Fruit fly (Drosophila melanogaster) whole organism, embryonic: ENCODE results near the gene CG33158.

Experiments
- Asciz ChIP-seq: fragments of 200-800 bp; sonication (Bioruptor generic); optimal IDR thresholded peaks from 2 replicates; lab custom pipeline; 2017; ENCODE audit warnings: missing biosample characterization, mild to moderate bottlenecking, missing genetic modification characterization, missing genetic modification reagents
- CG12391 ChIP-seq: fragments of 200-800 bp; sonication (Bioruptor generic); optimal IDR thresholded peaks from 3 replicates; lab custom pipeline; 2018; ENCODE audit warnings: missing biosample characterization, mild to moderate bottlenecking, missing genetic modification characterization, moderate library complexity
- CG12942 ChIP-seq: fragments of 200-800 bp; sonication (Bioruptor generic); optimal IDR thresholded peaks from 3 replicates; lab custom pipeline; 2016; ENCODE audit warnings: missing biosample characterization, missing genetic modification characterization
- CG13624 ChIP-seq: fragments of 200-800 bp; sonication (Bioruptor generic); optimal IDR thresholded peaks from 2 replicates; lab custom pipeline; 2016; ENCODE audit warnings: missing biosample characterization, missing genetic modification characterization
- CG14860 ChIP-seq: fragments of 200-800 bp; sonication (Bioruptor generic); IDR thresholded peaks from 3 replicates; pipeline ENCODE4 v1.3.6; 2022; ENCODE audit warnings: missing biosample characterization, missing genetic modification characterization; ENCODE audit not compliant: partially characterized antibody
- CG15514 ChIP-seq: fragments of 200-800 bp; sonication (Bioruptor generic); optimal IDR thresholded peaks from 3 replicates; lab custom pipeline; 2017; ENCODE audit warnings: missing biosample characterization, missing genetic modification characterization, mild to moderate bottlenecking, moderate library complexity, missing genetic modification reagents
- CG1832 ChIP-seq: fragments of 200-800 bp; sonication (Bioruptor generic); optimal IDR thresholded peaks from 2 replicates; lab custom pipeline; 2017; ENCODE audit warnings: missing biosample characterization, mild to moderate bottlenecking, missing genetic modification characterization, inconsistent platforms
- CG18619 ChIP-seq: fragments of 200-800 bp; sonication (Bioruptor generic); optimal IDR thresholded peaks from 3 replicates; lab custom pipeline; 2017; ENCODE audit warnings: missing biosample characterization, mild to moderate bottlenecking, missing genetic modification characterization
- CG2875 ChIP-seq: fragments of 200-800 bp; sonication (Bioruptor generic); optimal IDR thresholded peaks from 2 replicates; lab custom pipeline; 2017; ENCODE audit warnings: missing biosample characterization, mild to moderate bottlenecking, missing genetic modification characterization, missing genetic modification reagents
- CG33213 ChIP-seq: fragments of 200-800 bp; sonication (Bioruptor generic); optimal IDR thresholded peaks from 3 replicates; lab custom pipeline; 2016; ENCODE audit warnings: missing biosample characterization, missing genetic modification characterization
- CG6654 ChIP-seq: fragments of 200-800 bp; sonication (Bioruptor generic); optimal IDR thresholded peaks from 2 replicates; lab custom pipeline; 2017; ENCODE audit warnings: missing biosample characterization, mild to moderate bottlenecking, missing genetic modification characterization
- CG7271 ChIP-seq: fragments of 200-800 bp; sonication (Bioruptor generic); optimal IDR thresholded peaks from 2 replicates; lab custom pipeline; 2018; ENCODE audit warnings: missing biosample characterization, mild to moderate bottlenecking, missing genetic modification characterization, moderate library complexity
- CG8944 ChIP-seq: fragments of 200-800 bp; sonication (Bioruptor generic); optimal IDR thresholded peaks from 3 replicates; lab custom pipeline; 2016; ENCODE audit warnings: missing biosample characterization, missing genetic modification characterization
- D19B ChIP-seq: fragments of 200-800 bp; sonication (Bioruptor generic); optimal IDR thresholded peaks from 2 replicates; lab custom pipeline; 2017; ENCODE audit warnings: missing biosample characterization, mild to moderate bottlenecking, missing genetic modification characterization
- Dll ChIP-seq: fragments of 200-800 bp; sonication (Bioruptor generic); IDR thresholded peaks from 4 replicates; pipeline ENCODE4 v1.3.6; 2022; ENCODE audit warnings: missing biosample characterization, missing genetic modification characterization; ENCODE audit not compliant: partially characterized antibody
- Doc2 ChIP-seq: fragments of 200-800 bp; sonication (Bioruptor generic); IDR thresholded peaks from 2 replicates; pipeline ENCODE4 v1.3.6; 2022; ENCODE audit warnings: missing biosample characterization, missing genetic modification characterization
- H15 ChIP-seq: fragments of 200-800 bp; sonication (Bioruptor generic); IDR thresholded peaks from 3 replicates; pipeline ENCODE4 v1.3.6; 2022; ENCODE audit warnings: missing biosample characterization, missing genetic modification characterization
- Hr3 ChIP-seq: fragments of 200-800 bp; sonication (Bioruptor generic); optimal IDR thresholded peaks from 3 replicates; lab custom pipeline; 2016; ENCODE audit warnings: missing biosample characterization, missing genetic modification characterization
- Myb ChIP-seq: fragments of 200-800 bp; sonication (Bioruptor generic); optimal IDR thresholded peaks from 2 replicates; lab custom pipeline; 2016; ENCODE audit warnings: missing biosample characterization, missing genetic modification characterization
- Neu2 ChIP-seq: fragments of 200-800 bp; sonication (Bioruptor generic); optimal IDR thresholded peaks from 3 replicates; lab custom pipeline; 2016; ENCODE audit warnings: missing biosample characterization, missing genetic modification characterization, borderline replicate concordance
- PHDP ChIP-seq: fragments of 200-800 bp; sonication (Bioruptor generic); optimal IDR thresholded peaks from 3 replicates; lab custom pipeline; 2018; ENCODE audit warnings: missing biosample characterization, mild to moderate bottlenecking, missing genetic modification characterization, moderate library complexity
- Poxn ChIP-seq: fragments of 200-800 bp; sonication (Bioruptor generic); IDR thresholded peaks from 2 replicates; pipeline ENCODE4 v1.3.6; 2022; ENCODE audit warnings: missing biosample characterization, missing genetic modification characterization
- Sin3A ChIP-seq: fragments of >200 bp; optimal IDR thresholded peaks from 2 replicates; lab custom pipeline; 2018
- Stat92E ChIP-seq, 3 experiments: fragments of >200 bp in 2 of 3; fragments of 200-800 bp in 1 of 3; sonication (Bioruptor generic) in 1 of 3; optimal IDR thresholded peaks; 2 replicates each; lab custom pipeline; 2017 to 2019; ENCODE audit warnings: missing biosample characterization in 3 of 3, missing genetic modification characterization in 3 of 3, mild to moderate bottlenecking in 1 of 3, moderate library complexity in 1 of 3
- Vsx1 ChIP-seq: fragments of 200-800 bp; sonication (Bioruptor generic); optimal IDR thresholded peaks from 2 replicates; lab custom pipeline; 2017; ENCODE audit warnings: missing biosample characterization, mild to moderate bottlenecking, missing genetic modification characterization, missing genetic modification reagents
- bbx ChIP-seq: fragments of 200-800 bp; sonication (Bioruptor generic); IDR thresholded peaks from 2 replicates; pipeline ENCODE4 v1.3.6; 2022; ENCODE audit warnings: missing biosample characterization, missing genetic modification characterization; ENCODE audit not compliant: partially characterized antibody
- corto ChIP-seq: fragments of 200-800 bp; sonication (Bioruptor generic); optimal IDR thresholded peaks from 2 replicates; lab custom pipeline; 2016; ENCODE audit warnings: missing biosample characterization, mild to moderate bottlenecking, missing genetic modification characterization, moderate library complexity
- da ChIP-seq: fragments of 200-800 bp; sonication (Bioruptor generic); optimal IDR thresholded peaks from 2 replicates; lab custom pipeline; 2016; ENCODE audit warnings: missing biosample characterization, missing genetic modification characterization
- fd102C ChIP-seq: fragments of 200-800 bp; sonication (Bioruptor generic); optimal IDR thresholded peaks from 2 replicates; lab custom pipeline; 2018; ENCODE audit warnings: missing biosample characterization, mild to moderate bottlenecking, missing genetic modification characterization, moderate library complexity
- gro ChIP-seq: fragments of 200-800 bp; sonication (Bioruptor generic); optimal IDR thresholded peaks from 2 replicates; lab custom pipeline; 2016; ENCODE audit warnings: missing biosample characterization, missing genetic modification characterization
- h ChIP-seq: fragments of >200 bp; optimal IDR thresholded peaks from 2 replicates; lab custom pipeline; 2017
- inv ChIP-seq: fragments of 200-800 bp; sonication (Bioruptor generic); IDR thresholded peaks from 2 replicates; pipeline ENCODE4 v1.3.6; 2022; ENCODE audit warnings: missing biosample characterization, missing genetic modification characterization; ENCODE audit not compliant: partially characterized antibody
- jing ChIP-seq: fragments of 200-800 bp; sonication (Bioruptor generic); optimal IDR thresholded peaks from 2 replicates; lab custom pipeline; 2018; ENCODE audit warnings: missing biosample characterization, mild to moderate bottlenecking, missing genetic modification characterization
- ken ChIP-seq: fragments of 200-800 bp; sonication (Bioruptor generic); IDR thresholded peaks from 3 replicates; pipeline ENCODE4 v1.3.6; 2022; ENCODE audit warnings: missing biosample characterization, missing genetic modification characterization
- lola ChIP-seq, 3 experiments: fragments of >200 bp in 2 of 3; fragments of 200-800 bp in 1 of 3; sonication (Bioruptor generic) in 1 of 3; optimal IDR thresholded peaks; 2 replicates each; lab custom pipeline; 2017 to 2019; ENCODE audit warnings: missing biosample characterization in 3 of 3, missing genetic modification characterization in 3 of 3, mild to moderate bottlenecking in 1 of 3, moderate library complexity in 1 of 3
- nerfin-2 ChIP-seq: fragments of 200-800 bp; sonication (Bioruptor generic); IDR thresholded peaks from 2 replicates; pipeline ENCODE4 v1.3.6; 2022; ENCODE audit warnings: missing biosample characterization, missing genetic modification characterization; ENCODE audit not compliant: partially characterized antibody
- odd ChIP-seq: fragments of 200-800 bp; sonication (Bioruptor generic); optimal IDR thresholded peaks from 2 replicates; lab custom pipeline; 2017; ENCODE audit warnings: missing biosample characterization, mild to moderate bottlenecking, missing genetic modification characterization
- org-1 ChIP-seq: fragments of 200-800 bp; sonication (Bioruptor generic); optimal IDR thresholded peaks from 2 replicates; lab custom pipeline; 2017; ENCODE audit warnings: missing biosample characterization, missing genetic modification characterization
- pfk ChIP-seq: fragments of 200-800 bp; sonication (Bioruptor generic); optimal IDR thresholded peaks from 2 replicates; lab custom pipeline; 2018; ENCODE audit warnings: missing biosample characterization, mild to moderate bottlenecking, missing genetic modification characterization, moderate library complexity
- psq ChIP-seq: fragments of 200-800 bp; sonication (Bioruptor generic); optimal IDR thresholded peaks from 2 replicates; lab custom pipeline; 2017; ENCODE audit warnings: missing biosample characterization, missing genetic modification characterization
- pum ChIP-seq: fragments of 200-800 bp; sonication (Bioruptor generic); optimal IDR thresholded peaks from 2 replicates; lab custom pipeline; 2016; ENCODE audit warnings: missing biosample characterization, missing genetic modification characterization
- row ChIP-seq: fragments of 200-800 bp; sonication (Bioruptor generic); IDR thresholded peaks from 3 replicates; pipeline ENCODE4 v1.3.6; 2022; ENCODE audit warnings: missing biosample characterization, missing genetic modification characterization
- sc ChIP-seq, 3 experiments: fragments of >200 bp in 2 of 3; fragments of 200-800 bp in 1 of 3; sonication (Bioruptor generic) in 1 of 3; optimal IDR thresholded peaks; 2 replicates in 2 of 3; 3 replicates in 1 of 3; lab custom pipeline; 2017; ENCODE audit warnings: mild to moderate bottlenecking in 1 of 3, missing biosample characterization in 1 of 3, missing genetic modification characterization in 1 of 3, missing genetic modification reagents in 1 of 3
- ssp ChIP-seq: fragments of 200-800 bp; sonication (Bioruptor generic); IDR thresholded peaks from 2 replicates; pipeline ENCODE4 v1.3.6; 2022; ENCODE audit warnings: missing biosample characterization, missing genetic modification characterization
- sug ChIP-seq: fragments of 200-800 bp; optimal IDR thresholded peaks from 2 replicates; lab custom pipeline; 2019; ENCODE audit warnings: missing biosample characterization, mild to moderate bottlenecking, missing genetic modification characterization, moderate library complexity
- wor ChIP-seq: fragments of 200-800 bp; sonication (Bioruptor generic); IDR thresholded peaks from 2 replicates; pipeline ENCODE4 v1.3.6; 2022; ENCODE audit warnings: missing biosample characterization, missing genetic modification characterization
- z ChIP-seq: fragments of 200-800 bp; sonication (Bioruptor generic); IDR thresholded peaks from 3 replicates; pipeline ENCODE4 v1.3.6; 2022; ENCODE audit warnings: missing biosample characterization, missing genetic modification characterization
- zen2 ChIP-seq: fragments of 200-800 bp; sonication (Bioruptor generic); IDR thresholded peaks from 3 replicates; pipeline ENCODE4 v1.3.6; 2022; ENCODE audit warnings: missing biosample characterization, missing genetic modification characterization; ENCODE audit not compliant: partially characterized antibody
- zfh2 ChIP-seq: fragments of 200-800 bp; sonication (Bioruptor generic); optimal IDR thresholded peaks from 2 replicates; lab custom pipeline; 2016; ENCODE audit warnings: missing biosample characterization, missing genetic modification characterization

CG33158 gene

DNA sequence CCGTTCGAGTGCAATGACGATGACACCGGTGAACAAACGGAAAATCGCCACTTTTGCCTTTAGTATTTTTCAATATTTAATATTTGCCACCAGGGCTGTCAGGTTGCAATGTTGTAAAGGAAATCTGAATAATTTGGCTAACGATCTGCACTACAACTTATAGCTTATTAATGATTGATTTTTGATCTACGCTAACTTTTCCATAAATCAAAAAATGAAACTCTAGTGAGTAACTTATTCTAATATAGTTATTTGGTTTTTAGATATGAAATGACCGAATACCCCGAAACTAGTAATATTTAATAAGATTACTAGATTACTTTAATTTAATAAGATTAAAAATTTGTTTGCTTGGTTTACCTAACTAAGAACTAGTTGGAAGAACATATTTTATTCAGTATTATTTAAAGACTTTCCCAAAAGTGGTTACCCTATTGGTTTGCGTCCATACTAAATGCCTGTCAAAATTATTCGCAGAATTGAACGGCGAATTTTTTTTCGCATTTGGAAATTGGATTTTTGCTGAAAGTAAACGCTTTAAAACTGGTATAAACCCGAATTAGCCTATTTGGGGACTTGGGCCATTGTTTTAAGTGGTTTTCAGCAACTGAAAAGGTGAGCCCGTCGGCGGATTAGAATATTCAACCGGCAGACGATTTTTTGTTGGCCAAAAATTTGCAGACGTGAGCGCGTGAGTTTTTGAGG lies 33.4 kb upstream of the CG33158 start, which contains the start of the genes Agpat3 and RAF2 (continued):
- TF ChIP-seq zfh2 (GFP tag; lab: Kevin White, UChicago) (peak; percentile 9), Asciz (GFP tag; lab: Kevin White, UChicago) (no peak), CG7271 (tag; lab: Kevin White, UChicago) (no peak), H15 (GFP tag; lab: Robert Waterston, UW) (0 out of 3 replicates have a peak, but pooled peaks have one; percentile 13), Poxn (GFP tag; lab: Robert Waterston, UW) (no peak), pum (GFP tag; lab: Kevin White, UChicago) (no peak), bbx (GFP tag; lab: Robert Waterston, UW) (no peak), ssp (GFP tag; lab: Robert Waterston, UW) (peak; percentile 85), da (GFP tag; lab: Kevin White, UChicago) (no peak), Vsx1 (GFP tag; lab: Kevin White, UChicago) (no peak), Doc2 (GFP tag; lab: Robert Waterston, UW) (no peak), gro (GFP tag; lab: Kevin White, UChicago) (no peak), CG12942 (GFP tag; lab: Kevin White, UChicago) (no peak), CG1832 (GFP tag; lab: Kevin White, UChicago) (no peak), odd (no peak), nerfin-2 (GFP tag; lab: Robert Waterston, UW) (no peak), row (GFP tag; lab: Robert Waterston, UW) (peak; percentile 80), CG18619 (GFP tag; lab: Kevin White, UChicago) (no peak), ken (GFP tag; lab: Robert Waterston, UW) (peak; percentile 34; the same call in 1 of the 3 replicates), inv (GFP tag; lab: Robert Waterston, UW) (no peak), sc (optimal IDR thresholded peaks at IDR 0.05; lab: Kevin White, UChicago) (no peak), sc (GFP tag; optimal IDR thresholded peaks at IDR 0.05; lab: Kevin White, UChicago) (no peak), zen2 (GFP tag; lab: Robert Waterston, UW) (no peak), D19B (no peak), CG2875 (no peak), Sin3A (lab: Kevin White, UChicago) (peak; percentile 3), psq (GFP tag; lab: Kevin White, UChicago) (no peak), sug (tag; lab: Kevin White, UChicago) (no peak), z (GFP tag; lab: Robert Waterston, UW) (no peak), Hr3 (GFP tag; lab: Kevin White, UChicago) (peak; percentile 67), PHDP (tag; lab: Kevin White, UChicago) (peak; percentile 40), h (no peak), CG8944 (GFP tag; lab: Kevin White, UChicago) (peak; percentile 6), CG15514 (peak; percentile 47), Myb (GFP tag; lab: Kevin White, UChicago) (no peak), wor (GFP tag; lab: Robert Waterston, UW) (0 out of 2 replicates have a peak, but pooled peaks have one; percentile 21), pfk (GFP tag; lab: Kevin White, UChicago) (no peak), fd102C (no peak), Stat92E (GFP tag; optimal IDR thresholded peaks at IDR 0.05; lab: Kevin White, UChicago) (no peak), CG33213 (GFP tag; lab: Kevin White, UChicago) (no peak), lola (GFP tag; optimal IDR thresholded peaks at IDR 0.05; lab: Kevin White, UChicago) (peak in 2 of 3 experiments; percentile 36 to 59), CG6654 (GFP tag; lab: Kevin White, UChicago) (no peak), jing (GFP tag; lab: Kevin White, UChicago) (no peak), corto (peak; percentile 11), CG12391 (tag; lab: Kevin White, UChicago) (peak; percentile 73), Dll (GFP tag; lab: Robert Waterston, UW) (no peak), Neu2 (no peak), org-1 (GFP tag; lab: Kevin White, UChicago) (no peak), CG13624 (GFP tag; lab: Kevin White, UChicago) (no peak), CG14860 (GFP tag; lab: Robert Waterston, UW) (no peak)
